Fruit fly (Drosophila melanogaster): ENCODE results near the gene Non2.
A peak's percentile ranks its signal among the peaks of the same experiment; 100 is the strongest.

The Non2 gene

dm6 chr3L:2772045-2772444, 5.2 kb downstream of the Non2 start, which contains the start of gene AhcyL1 (continued):
- no peak for TF ChIP-seq GATAe (GFP tag; conservative IDR thresholded peaks at IDR 0.05)
- no peak for TF ChIP-seq exex (tag; optimal IDR thresholded peaks at IDR 0.05)
- TF ChIP-seq al (GFP tag; IDR thresholded peaks at IDR 0.05): no peak
- no peak for TF ChIP-seq yki (optimal IDR thresholded peaks at IDR 0.05)
- no peak for TF ChIP-seq emc (GFP tag; optimal IDR thresholded peaks at IDR 0.05)
- no peak for TF ChIP-seq CG10366 (GFP tag; IDR thresholded peaks at IDR 0.05)
- TF ChIP-seq HHEX (GFP tag; optimal IDR thresholded peaks at IDR 0.05): no peak
- no peak for TF ChIP-seq Max (GFP tag; optimal IDR thresholded peaks at IDR 0.05)
- TF ChIP-seq CHES-1-like (GFP tag; optimal IDR thresholded peaks at IDR 0.05): no peak
- no peak for TF ChIP-seq CG15601 (tag; optimal IDR thresholded peaks at IDR 0.05)
- TF ChIP-seq CG8359 (GFP tag; optimal IDR thresholded peaks at IDR 0.05; ENCODE audit: borderline replicate concordance): no peak
- TF ChIP-seq CG7372 (GFP tag; IDR thresholded peaks at IDR 0.05): no peak
- peak; percentile 14 for TF ChIP-seq BEAF-32 (GFP tag; optimal IDR thresholded peaks at IDR 0.05)
- TF ChIP-seq ara (GFP tag; IDR thresholded peaks at IDR 0.05): no peak
- no peak for TF ChIP-seq NfI (GFP tag; optimal IDR thresholded peaks at IDR 0.05)
- no peak for TF ChIP-seq her (GFP tag; optimal IDR thresholded peaks at IDR 0.05)
- TF ChIP-seq CG6683 (GFP tag; optimal IDR thresholded peaks at IDR 0.05): no peak
- no peak for TF ChIP-seq Ets97D (GFP tag; optimal IDR thresholded peaks at IDR 0.05)
- no peak for TF ChIP-seq nerfin-2 (GFP tag; IDR thresholded peaks at IDR 0.05; ENCODE audit: partially characterized antibody)
- no peak for TF ChIP-seq dan (GFP tag; IDR thresholded peaks at IDR 0.05)
- peak; percentile 50 for TF ChIP-seq stwl (tag; optimal IDR thresholded peaks at IDR 0.05)
- TF ChIP-seq CG14441 (GFP tag; IDR thresholded peaks at IDR 0.05): no peak
- TF ChIP-seq lmd (GFP tag; IDR thresholded peaks at IDR 0.05): no peak
- no peak for TF ChIP-seq mirr (GFP tag; optimal IDR thresholded peaks at IDR 0.05)
- TF ChIP-seq CG2875 (GFP tag; optimal IDR thresholded peaks at IDR 0.05): no peak
- no peak for TF ChIP-seq CG6175 (GFP tag; IDR thresholded peaks at IDR 0.05)
- TF ChIP-seq CG12942 (GFP tag; optimal IDR thresholded peaks at IDR 0.05): no peak
- TF ChIP-seq lola (GFP tag; optimal IDR thresholded peaks at IDR 0.05): no peak
- TF ChIP-seq CG6813 (GFP tag; optimal IDR thresholded peaks at IDR 0.05): no peak
- peak; percentile 78 for TF ChIP-seq CG9797 (GFP tag; optimal IDR thresholded peaks at IDR 0.05)
- TF ChIP-seq CG2202 (tag; optimal IDR thresholded peaks at IDR 0.05): no peak
- no peak for TF ChIP-seq ken (GFP tag; IDR thresholded peaks at IDR 0.05)
- no peak for TF ChIP-seq CG31388 (GFP tag; optimal IDR thresholded peaks at IDR 0.05)
- TF ChIP-seq jumu (GFP tag; optimal IDR thresholded peaks at IDR 0.05): no peak
- TF ChIP-seq CG3995 (GFP tag; optimal IDR thresholded peaks at IDR 0.05): peak; percentile 80
- no peak for TF ChIP-seq kay (GFP tag; optimal IDR thresholded peaks at IDR 0.05)
- TF ChIP-seq oc (tag; optimal IDR thresholded peaks at IDR 0.05): no peak
- TF ChIP-seq Xbp1 (GFP tag; optimal IDR thresholded peaks at IDR 0.05): no peak
- peak; percentile 16 for TF ChIP-seq CG17829 (tag; optimal IDR thresholded peaks at IDR 0.05)
- TF ChIP-seq CG1233 (GFP tag; optimal IDR thresholded peaks at IDR 0.05): no peak
- TF ChIP-seq Doc2 (GFP tag; IDR thresholded peaks at IDR 0.05): no peak
- no peak for TF ChIP-seq CG12071 (GFP tag; optimal IDR thresholded peaks at IDR 0.05)
- TF ChIP-seq croc (GFP tag; conservative IDR thresholded peaks at IDR 0.05): no peak
- no peak for TF ChIP-seq usp (GFP tag; optimal IDR thresholded peaks at IDR 0.05)
- TF ChIP-seq Hr3 (GFP tag; optimal IDR thresholded peaks at IDR 0.05): no peak
- peak; percentile 7 for TF ChIP-seq CG17186 (GFP tag; optimal IDR thresholded peaks at IDR 0.05)
- no peak for TF ChIP-seq CG11696 (GFP tag; IDR thresholded peaks at IDR 0.05)
- peak; percentile 6 for TF ChIP-seq Deaf1 (tag; optimal IDR thresholded peaks at IDR 0.05)
- no peak for TF ChIP-seq Pdp1 (GFP tag; optimal IDR thresholded peaks at IDR 0.05)
- no peak for TF ChIP-seq ERR (GFP tag; optimal IDR thresholded peaks at IDR 0.05)
- TF ChIP-seq chm (GFP tag; IDR thresholded peaks at IDR 0.05): no peak
- no peak for TF ChIP-seq NFAT (GFP tag; IDR thresholded peaks at IDR 0.05)

Data from whole organism, embryonic.